Worm (Caenorhabditis elegans) whole organism, L4/young adult: Measurements from ENCODE around the gene fut-3.

Experiments used
- W03F9.2 ChIP-seq: fragments of 150-350 bp; optimal IDR thresholded peaks from 2 replicates; lab custom pipeline; 2014; ENCODE audit warnings: missing biosample characterization, missing genetic modification characterization
- dao-5 ChIP-seq: sonication (generic microtip); optimal IDR thresholded peaks from 2 replicates; lab custom pipeline; 2016; ENCODE audit warnings: missing genotype, missing genetic modification characterization, moderate library complexity, missing compliant biosample characterization
- him-1 ChIP-seq: sonication (generic microtip); optimal IDR thresholded peaks from 2 replicates; lab custom pipeline; 2016; ENCODE audit warnings: missing genotype, missing genetic modification reagents, missing genetic modification characterization, missing compliant biosample characterization

DNA sequence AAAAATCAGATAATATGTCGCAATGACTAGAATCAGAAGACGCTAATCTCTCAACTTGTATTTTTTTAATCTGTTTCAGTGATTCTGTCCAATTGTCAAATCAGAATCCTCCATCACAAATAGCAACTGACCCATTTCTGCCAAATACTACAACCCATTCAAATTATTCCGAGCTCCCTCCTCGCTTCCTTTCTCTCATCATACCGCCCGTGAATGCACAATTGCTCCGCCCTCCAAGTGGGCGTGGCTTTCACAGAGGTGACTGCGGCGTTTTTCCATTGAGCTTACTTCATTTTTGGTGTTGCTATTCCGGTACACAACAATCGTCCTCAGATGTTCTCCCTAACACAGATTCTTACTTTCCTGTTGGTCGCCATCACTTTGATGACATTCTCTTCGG lies 21.1 kb upstream of the fut-3 start, which contains the start of gene flp-27:
- no peak for TF ChIP-seq him-1 (tag; lab: Kevin White, UChicago)
- TF ChIP-seq W03F9.2 (tag; lab: Kevin White, UChicago), result no peak
- TF ChIP-seq dao-5 (tag; lab: Kevin White, UChicago), result no peak
